Fruit fly (Drosophila melanogaster): Measurements from ENCODE around the gene CG8565.

The CG8565 gene

DNA sequence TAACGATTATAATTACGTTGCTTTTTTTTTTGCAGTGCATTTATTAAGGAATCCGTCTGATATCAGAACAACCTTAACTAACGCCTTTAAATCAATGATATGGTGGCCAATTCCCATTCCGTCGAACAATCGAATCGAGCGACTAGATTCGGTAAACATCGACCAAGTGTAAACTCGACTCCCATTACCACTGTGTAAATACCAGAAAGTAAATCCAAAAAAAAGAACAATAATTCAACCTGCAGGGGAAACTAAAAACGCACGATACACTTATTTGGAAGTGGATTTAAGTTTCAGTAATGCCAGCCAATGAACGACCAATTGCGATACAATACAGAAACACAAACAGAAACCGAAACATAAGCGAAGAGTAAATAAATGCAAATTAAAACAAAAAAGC lies 32.1 kb upstream of the CG8565 start (continued):
- TF ChIP-seq otp (GFP tag; IDR thresholded peaks at IDR 0.05) (no peak), TFAM (GFP tag; optimal IDR thresholded peaks at IDR 0.05) (no peak), HLH54F (GFP tag; optimal IDR thresholded peaks at IDR 0.05) (no peak), row (GFP tag; IDR thresholded peaks at IDR 0.05) (no peak), danr (GFP tag; IDR thresholded peaks at IDR 0.05) (no peak), Dip2 (GFP tag; IDR thresholded peaks at IDR 0.05) (no peak), sr (GFP tag; IDR thresholded peaks at IDR 0.05) (no peak), mam (GFP tag; optimal IDR thresholded peaks at IDR 0.05) (no peak), abd-A (tag; optimal IDR thresholded peaks at IDR 0.05) (no peak), Hr78 (GFP tag; optimal IDR thresholded peaks at IDR 0.05) (no peak), gcm (GFP tag; optimal IDR thresholded peaks at IDR 0.05) (no peak), caup (GFP tag; optimal IDR thresholded peaks at IDR 0.05; ENCODE audit: severe bottlenecking) (peak; percentile 34), CG10209 (GFP tag; optimal IDR thresholded peaks at IDR 0.05) (no peak), Antp (GFP tag; optimal IDR thresholded peaks at IDR 0.05) (no peak), CG11696 (GFP tag; IDR thresholded peaks at IDR 0.05) (no peak), CG32532 (GFP tag; IDR thresholded peaks at IDR 0.05) (no peak), CG9932 (GFP tag; IDR thresholded peaks at IDR 0.05) (no peak), CG8924 (tag; optimal IDR thresholded peaks at IDR 0.05) (no peak), CG16863 (GFP tag; optimal IDR thresholded peaks at IDR 0.05) (no peak), Blimp-1 (GFP tag; optimal IDR thresholded peaks at IDR 0.05) (no peak), CG30020 (tag; optimal IDR thresholded peaks at IDR 0.05) (no peak), CG4617 (GFP tag; optimal IDR thresholded peaks at IDR 0.05; ENCODE audit: borderline replicate concordance) (no peak), CG12104 (GFP tag; optimal IDR thresholded peaks at IDR 0.05) (no peak), az2 (GFP tag; optimal IDR thresholded peaks at IDR 0.05) (no peak), exex (tag; optimal IDR thresholded peaks at IDR 0.05) (no peak), CG12769 (tag; optimal IDR thresholded peaks at IDR 0.05) (no peak), MTF-1 (GFP tag; optimal IDR thresholded peaks at IDR 0.05; ENCODE audit: borderline replicate concordance) (peak; percentile 6), eve (GFP tag; optimal IDR thresholded peaks at IDR 0.05) (no peak), Mes4 (GFP tag; optimal IDR thresholded peaks at IDR 0.05) (no peak), HmgZ (tag; optimal IDR thresholded peaks at IDR 0.05) (no peak), B-H1 (GFP tag; IDR thresholded peaks at IDR 0.05) (no peak), CoRest (tag; optimal IDR thresholded peaks at IDR 0.05) (no peak), maf-S (GFP tag; optimal IDR thresholded peaks at IDR 0.05) (no peak), Chrac-16 (GFP tag; optimal IDR thresholded peaks at IDR 0.05) (no peak), CG18599 (GFP tag; optimal IDR thresholded peaks at IDR 0.05) (no peak), fd96Cb (tag; optimal IDR thresholded peaks at IDR 0.05) (no peak), HLH3B (GFP tag; IDR thresholded peaks at IDR 0.05) (no peak), crol (GFP tag; IDR thresholded peaks at IDR 0.05) (no peak), CG34422 (GFP tag; IDR thresholded peaks at IDR 0.05) (no peak), Pdp1 (GFP tag; optimal IDR thresholded peaks at IDR 0.05) (no peak), CG17568 (GFP tag; optimal IDR thresholded peaks at IDR 0.05) (no peak), pzg (GFP tag; optimal IDR thresholded peaks at IDR 0.05) (no peak), CG12659 (GFP tag; optimal IDR thresholded peaks at IDR 0.05) (peak; percentile 5), CG16813 (GFP tag; IDR thresholded peaks at IDR 0.05; ENCODE audit: partially characterized antibody) (no peak), Med (GFP tag) (peak; percentile 69), NFAT (GFP tag; IDR thresholded peaks at IDR 0.05) (no peak), bab2 (GFP tag; optimal IDR thresholded peaks at IDR 0.05) (peak; percentile 10), CG2120 (GFP tag; optimal IDR thresholded peaks at IDR 0.05) (peak; percentile 7), Side (GFP tag; optimal IDR thresholded peaks at IDR 0.05) (no peak), CG2889 (GFP tag; IDR thresholded peaks at IDR 0.05) (no peak), cg (GFP tag; optimal IDR thresholded peaks at IDR 0.05) (no peak)

Data from whole organism, embryonic.